Fruit fly (Drosophila melanogaster) whole organism: ENCODE measurements around the gene Gos28.

Source experiments
- CG8478 ChIP-seq: fragments of >200 bp; optimal IDR thresholded peaks from 2 replicates; lab custom pipeline; 2018; ENCODE audit warnings: inconsistent platforms
- Dll ChIP-seq: fragments of >200 bp; optimal IDR thresholded peaks from 2 replicates; lab custom pipeline; 2017
- EcR ChIP-seq, 2 experiments: fragments of >200 bp; optimal IDR thresholded peaks; 2 replicates each; lab custom pipeline; 2017; ENCODE audit warnings: missing biosample characterization in 2 of 2, missing genetic modification characterization in 2 of 2, missing genetic modification reagents in 2 of 2
- pan ChIP-seq: fragments of >200 bp; optimal IDR thresholded peaks from 2 replicates; lab custom pipeline; 2017
- psq ChIP-seq: fragments of >200 bp; optimal IDR thresholded peaks from 2 replicates; lab custom pipeline; 2017
- usp ChIP-seq: fragments of >200 bp; optimal IDR thresholded peaks from 2 replicates; lab custom pipeline; 2017; ENCODE audit warnings: missing biosample characterization, missing genetic modification characterization, mixed read lengths

The Gos28 gene

DNA sequence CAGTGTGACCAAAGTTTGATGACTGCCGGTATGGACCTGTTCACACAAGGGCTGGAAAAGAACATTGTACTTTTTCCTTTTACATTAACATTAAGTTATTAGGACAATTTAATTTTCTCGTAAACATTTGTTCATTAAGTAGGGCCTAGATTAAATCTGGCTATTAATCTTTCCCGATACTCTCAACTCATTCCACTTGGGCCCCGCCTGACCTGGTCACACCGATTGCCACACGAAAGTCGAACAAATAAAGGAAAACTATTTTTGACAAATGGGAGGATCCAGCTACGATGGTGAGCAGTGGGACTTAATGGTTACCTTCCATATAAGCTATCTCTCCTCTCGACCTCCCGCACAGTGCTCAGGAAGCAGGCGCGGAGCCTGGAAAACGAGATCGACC lies at the start of gene Gos28, which contains the start of gene Cpsf73:
Gos28 (plus strand) TSS at position 214 of the 400 bp plus-strand sequence.
Cpsf73 (minus strand) TSS at position 28 of the 400 bp plus-strand sequence.
- TF ChIP-seq pan (no peak), psq (lab: Kevin White, UChicago) (no peak), Dll (no peak), CG8478 (lab: Kevin White, UChicago) (no peak), EcR (GFP tag; optimal IDR thresholded peaks at IDR 0.05; lab: Kevin White, UChicago) (no peak), usp (GFP tag; lab: Kevin White, UChicago) (no peak)

DNA sequence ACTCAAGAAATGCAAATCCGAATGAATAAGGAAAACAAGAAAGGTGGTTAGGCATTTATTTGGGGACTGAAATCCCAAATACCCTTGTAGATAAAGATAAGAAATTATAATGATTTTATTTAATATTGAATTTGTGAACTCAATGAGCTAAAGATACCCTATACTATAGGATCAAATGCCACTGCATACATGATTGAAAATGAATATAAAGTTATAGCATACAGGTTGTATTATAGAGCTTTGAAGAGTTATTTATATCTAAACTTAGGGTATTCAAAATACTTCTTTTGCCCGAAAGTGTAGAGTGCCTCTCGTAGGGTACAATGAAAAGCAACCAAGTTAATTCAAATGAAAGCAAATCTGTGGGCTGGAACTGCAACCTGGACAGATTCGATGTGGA lies 47.5 kb upstream of the Gos28 start:
- TF ChIP-seq EcR (GFP tag; optimal IDR thresholded peaks at IDR 0.05; lab: Kevin White, UChicago) (no peak), pan (no peak), psq (lab: Kevin White, UChicago) (no peak), CG8478 (lab: Kevin White, UChicago) (no peak), usp (GFP tag; lab: Kevin White, UChicago) (no peak), Dll (no peak)

DNA sequence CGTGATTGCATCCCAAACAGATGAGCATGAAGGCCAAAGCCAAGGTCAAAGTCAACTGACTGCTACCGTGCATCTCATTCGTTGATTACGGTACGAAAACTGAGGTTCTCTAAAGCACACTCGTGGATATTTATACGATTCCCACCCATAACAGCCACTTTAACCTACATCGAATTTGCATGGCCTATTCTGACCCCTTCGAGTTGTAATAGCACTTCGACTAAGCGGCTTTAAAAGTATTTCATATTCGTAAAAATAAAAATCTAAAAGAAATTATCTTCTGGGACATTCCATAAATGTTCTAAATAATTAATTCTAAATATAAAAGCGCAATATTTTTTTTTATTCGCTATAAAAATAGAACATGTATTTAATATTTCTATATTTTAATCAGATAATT lies 46.1 kb upstream of the Gos28 start, which contains the start of gene CG7695:
CG7695 (minus strand) TSS at position 101 of the 400 bp plus-strand sequence.
- no peak for TF ChIP-seq psq (lab: Kevin White, UChicago)

DNA sequence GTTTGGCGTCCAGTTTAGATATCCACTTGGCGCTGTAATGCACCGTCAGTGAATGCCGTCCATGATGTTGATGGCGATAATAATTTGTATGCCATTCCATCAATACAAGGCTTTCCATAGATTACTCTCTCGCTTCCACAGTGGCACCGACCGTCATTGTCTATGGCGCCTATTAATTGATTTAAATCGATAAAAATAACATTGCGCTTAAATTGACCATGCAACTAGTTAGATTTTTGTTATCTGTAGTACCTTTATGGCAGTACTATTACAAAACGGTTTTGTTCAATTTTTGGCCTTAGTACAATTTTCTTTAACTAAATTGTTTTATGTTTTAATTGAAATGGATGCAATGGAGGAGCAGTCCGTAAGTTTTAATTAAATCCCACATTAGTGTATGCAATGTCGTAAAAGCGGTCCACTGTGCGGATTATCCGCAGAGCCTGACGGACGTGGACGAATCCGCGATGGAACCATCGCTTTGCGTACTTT lies 44.0 kb upstream of the Gos28 start:
- no peak for TF ChIP-seq psq (lab: Kevin White, UChicago)
- no peak for TF ChIP-seq CG8478 (lab: Kevin White, UChicago)
- TF ChIP-seq usp (GFP tag; lab: Kevin White, UChicago): no peak
- no peak for TF ChIP-seq Dll
- no peak for TF ChIP-seq pan
- TF ChIP-seq EcR (GFP tag; optimal IDR thresholded peaks at IDR 0.05; lab: Kevin White, UChicago): no peak

DNA sequence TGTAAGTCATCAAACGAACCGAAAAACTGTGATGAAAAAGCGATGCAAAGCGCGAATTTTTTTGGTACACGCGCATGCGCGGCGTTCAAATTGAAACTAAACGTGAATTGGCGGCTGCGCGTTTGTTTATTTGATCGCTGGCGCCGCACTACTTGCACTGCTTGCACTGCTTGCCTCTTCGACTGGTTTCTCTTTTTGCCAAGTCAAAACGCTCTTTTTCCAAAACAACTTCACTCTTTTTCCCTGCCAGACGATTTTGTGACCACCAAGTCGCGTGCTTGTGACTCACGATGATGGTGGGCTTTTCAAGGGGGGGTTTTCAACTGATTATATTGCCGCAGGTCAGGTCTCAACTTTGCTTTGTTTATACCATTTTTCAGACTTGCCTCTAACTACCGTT lies 42.3 kb upstream of the Gos28 start, which contains the start of gene CG14304:
CG14304 (minus strand) TSS at position 98 of the 400 bp plus-strand sequence.
- TF ChIP-seq usp (GFP tag; lab: Kevin White, UChicago): no peak

DNA sequence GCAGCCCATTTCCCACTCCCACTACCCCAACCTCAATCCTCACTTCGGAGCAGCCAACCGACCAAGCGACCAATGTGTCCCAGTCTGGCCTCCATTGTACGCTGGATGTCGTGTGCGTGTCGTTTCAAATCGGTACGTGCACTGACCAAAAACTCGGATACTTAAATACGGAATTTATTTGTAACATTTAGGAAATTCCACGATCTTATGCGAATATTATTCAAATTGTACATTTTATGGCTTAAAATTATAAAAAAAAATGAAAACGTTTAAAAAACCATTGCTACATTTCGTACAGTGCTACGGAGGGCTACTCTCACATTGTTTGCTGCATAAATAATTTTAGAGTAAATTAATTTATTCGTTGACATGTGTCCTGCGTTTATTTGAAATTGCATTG lies 39.0 kb upstream of the Gos28 start:
- no peak for TF ChIP-seq Dll
- TF ChIP-seq usp (GFP tag; lab: Kevin White, UChicago): no peak
- no peak for TF ChIP-seq EcR (GFP tag; optimal IDR thresholded peaks at IDR 0.05; lab: Kevin White, UChicago)
- TF ChIP-seq psq (lab: Kevin White, UChicago): no peak
- no peak for TF ChIP-seq pan
- TF ChIP-seq CG8478 (lab: Kevin White, UChicago): no peak

DNA sequence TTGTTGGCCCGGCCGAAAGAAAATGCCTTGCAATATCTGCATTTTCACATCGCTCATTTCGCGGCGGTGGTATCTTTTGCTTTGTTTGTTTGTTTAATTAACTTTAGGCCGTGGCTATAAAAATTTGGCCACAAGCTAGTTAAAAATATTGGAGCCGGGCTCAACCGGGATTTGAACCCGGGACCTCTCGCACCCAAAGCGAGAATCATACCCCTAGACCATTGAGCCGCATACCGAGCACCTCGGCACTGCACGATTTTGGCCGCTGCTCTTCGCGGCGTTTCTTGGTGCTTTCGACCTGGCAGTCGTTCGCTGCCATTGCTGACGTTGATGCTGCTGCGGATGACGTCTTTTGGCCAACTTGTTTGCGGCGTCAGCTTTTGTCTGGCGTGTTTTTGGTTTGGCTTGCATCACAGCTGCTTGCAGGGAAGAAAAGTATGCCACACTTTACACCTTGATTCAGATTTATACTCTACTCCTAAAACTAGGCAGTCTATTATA lies 35.2 kb upstream of the Gos28 start:
- TF ChIP-seq pan (no peak), psq (lab: Kevin White, UChicago) (no peak), CG8478 (lab: Kevin White, UChicago) (no peak)

DNA sequence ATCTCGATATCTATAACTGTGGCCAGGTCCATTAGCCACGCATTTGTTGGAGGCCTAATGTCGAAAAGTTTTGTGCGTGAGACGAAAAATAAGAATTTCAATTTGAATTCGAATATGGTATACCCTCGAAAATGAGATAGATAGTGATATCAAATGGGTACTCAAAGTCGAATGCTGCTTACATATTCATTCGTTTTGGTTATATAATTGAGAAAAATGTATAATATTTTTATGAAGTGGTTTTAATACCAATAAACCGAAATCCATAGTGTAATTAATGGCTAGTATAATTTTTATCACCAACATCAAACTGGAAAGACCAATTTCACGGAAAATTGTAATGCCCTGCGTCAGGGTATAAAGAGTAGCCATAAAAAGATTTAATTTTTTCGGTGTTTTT lies 30.4 kb upstream of the Gos28 start:
- TF ChIP-seq usp (GFP tag; lab: Kevin White, UChicago): no peak
- no peak for TF ChIP-seq CG8478 (lab: Kevin White, UChicago)
- TF ChIP-seq Dll: no peak
- TF ChIP-seq psq (lab: Kevin White, UChicago): no peak
- no peak for TF ChIP-seq pan
- TF ChIP-seq EcR (GFP tag; optimal IDR thresholded peaks at IDR 0.05; lab: Kevin White, UChicago): no peak

DNA sequence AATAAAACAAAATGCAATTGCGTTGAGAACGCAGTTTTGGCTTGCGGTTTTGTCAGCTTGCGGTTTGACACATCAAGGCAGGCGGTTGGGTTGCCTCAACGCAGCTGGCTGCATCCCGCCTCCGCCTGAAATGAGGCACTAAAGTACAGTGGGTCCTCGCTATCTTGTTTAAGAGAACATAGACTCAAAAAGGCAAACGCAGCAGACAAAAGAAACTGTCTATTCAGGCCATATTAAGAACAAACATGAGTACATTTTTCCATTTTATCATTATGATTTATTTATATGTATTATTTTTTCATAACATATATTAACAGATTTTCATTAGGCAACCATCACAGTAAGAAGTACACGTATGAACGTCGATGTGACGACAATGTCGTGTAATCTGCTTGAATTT lies 23.9 kb upstream of the Gos28 start:
- TF ChIP-seq Dll (no peak), psq (lab: Kevin White, UChicago) (no peak), CG8478 (lab: Kevin White, UChicago) (no peak)

DNA sequence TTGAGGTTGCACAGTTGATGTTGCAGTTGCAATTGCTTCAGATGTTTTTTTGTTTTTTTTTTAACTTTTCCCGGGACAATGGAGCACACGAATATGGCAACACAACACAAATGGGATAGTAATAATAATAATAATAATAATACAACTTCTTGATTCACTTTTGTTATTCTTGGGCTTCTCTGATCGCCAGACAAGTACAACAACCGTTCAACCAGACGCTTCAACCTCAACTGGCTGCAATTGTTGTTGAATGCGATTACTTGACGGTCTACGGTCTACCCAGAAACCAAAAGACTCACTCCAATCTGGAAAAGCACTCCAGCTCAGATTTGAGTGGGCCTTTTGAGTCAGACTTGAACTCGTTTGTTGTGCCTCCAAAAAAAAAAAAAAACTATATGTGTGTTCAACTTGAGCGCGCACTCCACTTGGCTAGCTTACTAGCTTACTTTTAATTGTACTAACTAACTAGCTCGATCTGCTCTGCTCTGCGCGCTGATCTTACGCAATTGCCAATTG lies 22.2 kb upstream of the Gos28 start, which contains the start of gene CG14301:
CG14301 (minus strand) TSS at position 216 of the 516 bp plus-strand sequence.
- TF ChIP-seq EcR (GFP tag; optimal IDR thresholded peaks at IDR 0.05; lab: Kevin White, UChicago): no peak

DNA sequence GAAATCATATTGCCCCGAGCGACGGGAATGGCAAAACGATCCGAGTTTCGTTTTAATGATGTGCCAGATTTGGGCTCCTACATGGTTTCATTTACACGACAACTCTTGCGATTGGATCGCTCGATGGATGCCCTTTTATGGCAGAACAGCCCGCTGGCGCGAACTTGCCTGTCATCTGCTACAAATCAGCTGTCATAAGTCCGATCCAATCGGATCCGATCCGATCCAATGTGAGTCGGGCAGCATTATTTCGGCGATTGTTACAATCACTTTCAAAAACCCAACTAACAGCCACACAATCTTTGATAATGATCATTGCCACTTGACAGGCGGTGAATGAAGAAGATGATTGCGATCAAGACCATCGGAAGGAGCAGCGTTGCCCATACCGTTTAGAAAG lies 19.9 kb upstream of the Gos28 start:
- TF ChIP-seq psq (lab: Kevin White, UChicago) (no peak), EcR (GFP tag; optimal IDR thresholded peaks at IDR 0.05; lab: Kevin White, UChicago) (no peak), CG8478 (lab: Kevin White, UChicago) (no peak), usp (GFP tag; lab: Kevin White, UChicago) (no peak), Dll (no peak), pan (no peak)

DNA sequence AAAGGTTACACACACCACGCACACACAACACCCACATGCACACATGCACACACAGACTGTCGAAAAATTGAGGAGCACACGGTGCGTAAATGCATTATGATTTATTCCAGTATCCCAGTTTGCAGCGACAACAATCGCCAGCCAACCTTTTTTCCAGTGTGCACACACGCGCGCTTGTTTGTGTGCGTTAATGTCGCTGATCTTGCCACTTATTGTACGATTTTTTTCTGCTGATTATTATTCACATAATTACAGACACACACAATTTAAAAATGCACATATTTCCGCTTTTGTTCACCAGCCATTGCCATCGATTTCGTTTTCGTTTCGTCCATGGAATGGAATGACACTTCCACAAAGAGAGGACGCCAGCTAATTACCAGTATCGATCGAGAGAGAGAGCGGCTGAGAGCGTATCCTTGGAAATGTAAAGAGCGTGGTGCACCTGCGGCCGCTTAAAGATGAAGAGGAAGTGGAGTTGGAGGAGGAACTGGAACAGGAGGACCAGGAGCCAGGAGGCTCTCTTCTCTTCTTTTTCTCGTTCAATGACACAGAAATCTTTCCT lies 5.1 kb upstream of the Gos28 start:
- TF ChIP-seq EcR (GFP tag; optimal IDR thresholded peaks at IDR 0.05; lab: Kevin White, UChicago) (no peak), Dll (peak; percentile 61)

DNA sequence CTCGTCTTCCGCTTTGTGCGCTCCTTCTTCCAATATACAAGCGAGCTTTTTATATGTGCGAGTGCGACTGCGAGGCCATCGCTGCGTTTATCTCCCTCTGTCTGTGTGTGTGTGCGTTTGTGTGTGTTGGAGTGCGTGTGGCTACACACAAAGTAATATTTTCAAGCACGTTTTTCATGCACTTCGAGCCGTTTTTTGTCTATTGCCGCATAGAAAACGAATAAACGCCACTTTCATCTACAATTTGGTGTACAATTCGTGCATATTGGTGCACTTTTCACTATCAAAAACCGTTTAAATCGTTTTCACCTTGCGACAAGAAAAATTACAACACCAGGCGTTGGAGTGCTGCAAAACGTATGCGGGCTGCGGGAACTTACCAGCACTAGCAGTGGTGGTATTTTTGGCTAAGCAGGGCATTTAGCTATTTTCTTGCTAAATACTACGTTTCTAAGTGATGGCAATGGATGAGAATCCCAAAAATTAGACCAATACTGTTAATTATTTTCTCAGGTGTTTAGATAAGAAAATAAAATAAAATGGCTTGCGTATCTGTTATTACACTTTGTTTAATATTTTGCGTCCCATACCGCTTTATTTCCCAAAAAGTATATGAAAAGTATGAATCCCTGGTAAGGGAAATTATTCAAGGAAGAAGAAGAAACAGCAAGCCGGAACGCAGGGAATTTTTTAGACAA lies 4.4 kb upstream of the Gos28 start, which contains the start of the genes CG31224 and CstF64:
CG31224 (minus strand) TSS at position 365 of the 698 bp plus-strand sequence.
CstF64 (plus strand) TSS at position 674 of the 698 bp plus-strand sequence.
- TF ChIP-seq CG8478 (lab: Kevin White, UChicago) (no peak), EcR (GFP tag; optimal IDR thresholded peaks at IDR 0.05; lab: Kevin White, UChicago) (no peak), pan (no peak), usp (GFP tag; lab: Kevin White, UChicago) (no peak), psq (lab: Kevin White, UChicago) (no peak), Dll (no peak)
